Fruit fly (Drosophila melanogaster) whole organism, embryonic: Measurements from ENCODE around the gene CG42726.
A peak's percentile ranks its signal among the peaks of the same experiment; 100 is the strongest.

Experiments
- CG10565 ChIP-seq: fragments of 200-800 bp; sonication (Bioruptor generic); optimal IDR thresholded peaks from 3 replicates; lab custom pipeline; 2016; ENCODE audit warnings: missing biosample characterization, mild to moderate bottlenecking, missing genetic modification characterization
- CG11456 ChIP-seq: fragments of 200-800 bp; sonication (Bioruptor generic); IDR thresholded peaks from 3 replicates; pipeline ENCODE4 v1.3.6; 2022; ENCODE audit warnings: missing biosample characterization, missing genetic modification characterization
- CG12104 ChIP-seq: fragments of 200-800 bp; sonication (Bioruptor generic); optimal IDR thresholded peaks from 3 replicates; lab custom pipeline; 2016; ENCODE audit warnings: missing biosample characterization, missing genetic modification characterization
- CG13287 ChIP-seq: fragments of 200-800 bp; sonication (Bioruptor generic); IDR thresholded peaks from 2 replicates; pipeline ENCODE4 v1.3.6; 2022; ENCODE audit warnings: missing biosample characterization, missing genetic modification characterization; ENCODE audit not compliant: partially characterized antibody
- CG14965 ChIP-seq: fragments of 200-800 bp; sonication (Bioruptor generic); optimal IDR thresholded peaks from 2 replicates; lab custom pipeline; 2016; ENCODE audit warnings: missing biosample characterization, missing genetic modification characterization, borderline replicate concordance
- CG1529 ChIP-seq: fragments of 200-800 bp; sonication (Bioruptor generic); optimal IDR thresholded peaks from 3 replicates; lab custom pipeline; 2018; ENCODE audit warnings: missing biosample characterization, missing genetic modification characterization
- CG16779 ChIP-seq: fragments of 200-800 bp; sonication (Bioruptor generic); IDR thresholded peaks from 2 replicates; pipeline ENCODE4 v1.3.6; 2022; ENCODE audit warnings: missing biosample characterization, missing genetic modification characterization
- CG34422 ChIP-seq: fragments of 200-800 bp; sonication (Bioruptor generic); IDR thresholded peaks from 3 replicates; pipeline ENCODE4 v1.3.6; 2022; ENCODE audit warnings: missing biosample characterization, missing genetic modification characterization
- CG6175 ChIP-seq: fragments of 200-800 bp; sonication (Bioruptor generic); IDR thresholded peaks from 3 replicates; pipeline ENCODE4 v1.3.6; 2022; ENCODE audit warnings: missing biosample characterization, missing genetic modification characterization
- CG6854 ChIP-seq: fragments of 200-800 bp; sonication (Bioruptor generic); optimal IDR thresholded peaks from 3 replicates; lab custom pipeline; 2017; ENCODE audit warnings: missing biosample characterization, mild to moderate bottlenecking, missing genetic modification characterization
- CG7372 ChIP-seq: fragments of 200-800 bp; sonication (Bioruptor generic); IDR thresholded peaks from 2 replicates; pipeline ENCODE4 v1.3.6; 2022; ENCODE audit warnings: missing biosample characterization, missing genetic modification characterization
- CG9932 ChIP-seq: fragments of 200-800 bp; sonication (Bioruptor generic); IDR thresholded peaks from 2 replicates; pipeline ENCODE4 v1.3.6; 2022; ENCODE audit warnings: missing biosample characterization, missing genetic modification characterization
- Dp ChIP-seq: fragments of 200-800 bp; sonication (Bioruptor generic); optimal IDR thresholded peaks from 2 replicates; lab custom pipeline; 2018; ENCODE audit warnings: missing biosample characterization, mild to moderate bottlenecking, missing genetic modification characterization, moderate library complexity
- Dref ChIP-seq: fragments of 200-800 bp; sonication (Bioruptor generic); IDR thresholded peaks from 2 replicates; pipeline ENCODE4 v1.3.6; 2022; ENCODE audit warnings: missing biosample characterization, missing genetic modification characterization
- E2f2 ChIP-seq: fragments of 200-800 bp; sonication (Bioruptor generic); IDR thresholded peaks from 2 replicates; pipeline ENCODE4 v1.3.6; 2022; ENCODE audit warnings: missing biosample characterization, missing genetic modification characterization
- Max ChIP-seq: fragments of 200-800 bp; sonication (Bioruptor generic); optimal IDR thresholded peaks from 2 replicates; lab custom pipeline; 2016; ENCODE audit warnings: missing biosample characterization, mild to moderate bottlenecking, missing genetic modification characterization
- Med ChIP-seq: fragments of 200-800 bp; sonication (Bioruptor generic); peaks from one replicate; lab custom pipeline; 2016; ENCODE audit warnings: missing biosample characterization, missing genetic modification characterization, mild to moderate bottlenecking, inconsistent platforms, moderate library complexity
- Nf-YB ChIP-seq: fragments of 200-800 bp; sonication (Bioruptor generic); optimal IDR thresholded peaks from 3 replicates; lab custom pipeline; 2019; ENCODE audit warnings: missing biosample characterization, mild to moderate bottlenecking, missing genetic modification characterization, moderate library complexity
- NfI ChIP-seq: fragments of 200-800 bp; sonication (Bioruptor generic); optimal IDR thresholded peaks from 3 replicates; lab custom pipeline; 2018; ENCODE audit warnings: missing biosample characterization, mild to moderate bottlenecking, missing genetic modification characterization, moderate library complexity
- Sin3A ChIP-seq: fragments of >200 bp; optimal IDR thresholded peaks from 2 replicates; lab custom pipeline; 2018
- Trl ChIP-seq, 3 experiments: fragments of >200 bp in 2 of 3; fragments of 200-800 bp in 1 of 3; sonication (Bioruptor generic) in 1 of 3; optimal IDR thresholded peaks; 2 replicates in 1 of 3; 3 replicates in 2 of 3; lab custom pipeline; 2016 to 2017; ENCODE audit warnings: missing biosample characterization in 1 of 3, missing genetic modification characterization in 1 of 3
- Xbp1 ChIP-seq: fragments of 200-800 bp; sonication (Bioruptor generic); optimal IDR thresholded peaks from 3 replicates; lab custom pipeline; 2016; ENCODE audit warnings: missing biosample characterization, mild to moderate bottlenecking, missing genetic modification characterization
- Xrp1 ChIP-seq: fragments of 200-800 bp; sonication (Bioruptor generic); IDR thresholded peaks from 2 replicates; pipeline ENCODE4 v1.3.6; 2022; ENCODE audit warnings: missing biosample characterization, missing genetic modification characterization
- YL-1 ChIP-seq: fragments of 200-800 bp; sonication (Bioruptor generic); optimal IDR thresholded peaks from 3 replicates; lab custom pipeline; 2017; ENCODE audit warnings: missing biosample characterization, mild to moderate bottlenecking, missing genetic modification characterization
- ab ChIP-seq: fragments of 200-800 bp; sonication (Bioruptor generic); optimal IDR thresholded peaks from 2 replicates; lab custom pipeline; 2016; ENCODE audit warnings: missing biosample characterization, missing genetic modification characterization
- cg ChIP-seq: fragments of 200-800 bp; sonication (Bioruptor generic); optimal IDR thresholded peaks from 3 replicates; lab custom pipeline; 2019; ENCODE audit warnings: missing biosample characterization, mild to moderate bottlenecking, missing genetic modification characterization, moderate library complexity
- crol ChIP-seq: fragments of 200-800 bp; sonication (Bioruptor generic); IDR thresholded peaks from 2 replicates; pipeline ENCODE4 v1.3.6; 2022; ENCODE audit warnings: missing biosample characterization, missing genetic modification characterization
- da ChIP-seq: fragments of 200-800 bp; sonication (Bioruptor generic); optimal IDR thresholded peaks from 2 replicates; lab custom pipeline; 2016; ENCODE audit warnings: missing biosample characterization, missing genetic modification characterization
- dimm ChIP-seq: fragments of 200-800 bp; sonication (Bioruptor generic); IDR thresholded peaks from 2 replicates; pipeline ENCODE4 v1.3.6; 2022; ENCODE audit warnings: missing biosample characterization, missing genetic modification characterization
- dm ChIP-seq: fragments of 200-800 bp; sonication (Bioruptor generic); optimal IDR thresholded peaks from 3 replicates; lab custom pipeline; 2016; ENCODE audit warnings: missing biosample characterization, missing genetic modification characterization
- ewg ChIP-seq: fragments of 200-800 bp; sonication (Bioruptor generic); optimal IDR thresholded peaks from 3 replicates; lab custom pipeline; 2017; ENCODE audit warnings: mild to moderate bottlenecking, missing biosample characterization, missing genetic modification reagents, missing genetic modification characterization
- fd64A ChIP-seq: fragments of 200-800 bp; sonication (Bioruptor generic); optimal IDR thresholded peaks from 3 replicates; lab custom pipeline; 2018; ENCODE audit warnings: missing biosample characterization, mild to moderate bottlenecking, missing genetic modification characterization
- fd96Cb ChIP-seq: fragments of 200-800 bp; sonication (Bioruptor generic); optimal IDR thresholded peaks from 2 replicates; lab custom pipeline; 2018; ENCODE audit warnings: missing biosample characterization, mild to moderate bottlenecking, missing genetic modification characterization, moderate library complexity
- kah ChIP-seq: fragments of 200-800 bp; sonication (Bioruptor generic); optimal IDR thresholded peaks from 2 replicates; lab custom pipeline; 2018; ENCODE audit warnings: missing biosample characterization, mild to moderate bottlenecking, missing genetic modification characterization
- lbe ChIP-seq: fragments of 200-800 bp; sonication (Bioruptor generic); optimal IDR thresholded peaks from 2 replicates; lab custom pipeline; 2016; ENCODE audit warnings: missing biosample characterization, mild to moderate bottlenecking, missing genetic modification characterization
- onecut ChIP-seq: fragments of 200-800 bp; sonication (Bioruptor generic); IDR thresholded peaks from 2 replicates; pipeline ENCODE4 v1.3.6; 2022; ENCODE audit warnings: missing biosample characterization, missing genetic modification characterization
- pan ChIP-seq, 4 experiments: fragments of >200 bp in 3 of 4; fragments of 200-800 bp in 1 of 4; sonication (Bioruptor generic) in 1 of 4; optimal IDR thresholded peaks in 3 of 4; IDR thresholded peaks in 1 of 4; 2 replicates each; pipeline versions ENCODE4 v1.3.6 to Lab custom; 2017 to 2022; ENCODE audit warnings: missing biosample characterization in 2 of 4, missing genetic modification characterization in 2 of 4, mixed read lengths in 1 of 4
- psq ChIP-seq: fragments of 200-800 bp; sonication (Bioruptor generic); optimal IDR thresholded peaks from 2 replicates; lab custom pipeline; 2017; ENCODE audit warnings: missing biosample characterization, missing genetic modification characterization
- sens ChIP-seq: fragments of 200-800 bp; sonication (Bioruptor generic); peaks from one replicate; lab custom pipeline; 2016; ENCODE audit warnings: missing biosample characterization, missing genetic modification characterization
- seq ChIP-seq: fragments of 200-800 bp; sonication (Bioruptor generic); IDR thresholded peaks from 2 replicates; pipeline ENCODE4 v1.3.6; 2022; ENCODE audit warnings: missing biosample characterization, missing genetic modification characterization
- ttk ChIP-seq: fragments of 200-800 bp; sonication (Bioruptor generic); IDR thresholded peaks from 2 replicates; pipeline ENCODE4 v2.1.2; 2022; ENCODE audit warnings: missing biosample characterization, missing genetic modification characterization
- wor ChIP-seq: fragments of 200-800 bp; sonication (Bioruptor generic); IDR thresholded peaks from 2 replicates; pipeline ENCODE4 v1.3.6; 2022; ENCODE audit warnings: missing biosample characterization, missing genetic modification characterization
- z ChIP-seq: fragments of 200-800 bp; sonication (Bioruptor generic); IDR thresholded peaks from 3 replicates; pipeline ENCODE4 v1.3.6; 2022; ENCODE audit warnings: missing biosample characterization, missing genetic modification characterization
- zen2 ChIP-seq: fragments of 200-800 bp; sonication (Bioruptor generic); IDR thresholded peaks from 3 replicates; pipeline ENCODE4 v1.3.6; 2022; ENCODE audit warnings: missing biosample characterization, missing genetic modification characterization; ENCODE audit not compliant: partially characterized antibody
- zfh1 ChIP-seq: fragments of 200-800 bp; sonication (Bioruptor generic); IDR thresholded peaks from 3 replicates; pipeline ENCODE4 v1.3.6; 2022; ENCODE audit warnings: missing biosample characterization, missing genetic modification characterization

CG42726 gene

DNA sequence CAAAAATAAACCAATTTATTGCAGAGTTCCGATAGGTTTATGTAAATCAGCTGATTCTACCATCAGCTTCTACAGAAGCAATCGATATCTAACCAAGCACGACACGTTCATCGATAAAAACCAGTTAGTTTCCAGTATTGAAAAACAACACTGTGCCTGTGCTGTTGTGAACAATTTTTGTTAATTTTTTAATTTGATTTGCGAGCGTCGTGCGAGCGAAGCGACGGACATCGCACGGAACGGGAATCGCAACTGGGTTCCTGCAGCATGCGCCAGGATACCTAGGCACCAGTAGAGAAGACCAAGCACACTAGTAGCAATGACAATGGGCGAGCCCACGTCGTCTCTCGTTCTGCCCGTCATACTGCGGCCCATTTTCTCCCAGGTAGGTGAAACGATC is 24.0 kb downstream of the CG42726 start, which contains the start of the genes Ccm3 and CG6136 (continued):
- TF ChIP-seq fd64A (no peak), da (GFP tag; lab: Kevin White, UChicago) (no peak), CG14965 (GFP tag; lab: Kevin White, UChicago) (no peak), zfh1 (GFP tag; lab: Robert Waterston, UW) (peak; percentile 70; the same call in 2 of the 3 replicates), CG6175 (no peak), Sin3A (peak; percentile 44), CG12104 (GFP tag; lab: Kevin White, UChicago) (peak; percentile 6), E2f2 (GFP tag; lab: Robert Waterston, UW) (peak; percentile 66), dm (GFP tag; lab: Kevin White, UChicago) (peak; percentile 2), kah (GFP tag; lab: Kevin White, UChicago) (no peak), CG11456 (GFP tag; lab: Robert Waterston, UW) (peak; percentile 74; the same call in 1 of the 3 replicates), pan (optimal IDR thresholded peaks at IDR 0.05; lab: Kevin White, UChicago) (no peak), pan (GFP tag; optimal IDR thresholded peaks at IDR 0.05 in 1 of 2, IDR thresholded peaks at IDR 0.05 in 1 of 2) (no peak), Xbp1 (GFP tag; lab: Kevin White, UChicago) (peak; percentile 43), CG6854 (GFP tag; lab: Kevin White, UChicago) (no peak), CG13287 (GFP tag; lab: Robert Waterston, UW) (peak; percentile 95), Dref (peak; percentile 97), NfI (GFP tag; lab: Kevin White, UChicago) (peak; percentile 67), Dp (GFP tag; lab: Kevin White, UChicago) (peak; percentile 52), CG1529 (GFP tag; lab: Kevin White, UChicago) (no peak), wor (no peak), dimm (GFP tag; lab: Robert Waterston, UW) (no peak), Max (GFP tag; lab: Kevin White, UChicago) (peak; percentile 59), fd96Cb (tag; lab: Kevin White, UChicago) (no peak), CG9932 (GFP tag; lab: Robert Waterston, UW) (peak; percentile 81)

DNA sequence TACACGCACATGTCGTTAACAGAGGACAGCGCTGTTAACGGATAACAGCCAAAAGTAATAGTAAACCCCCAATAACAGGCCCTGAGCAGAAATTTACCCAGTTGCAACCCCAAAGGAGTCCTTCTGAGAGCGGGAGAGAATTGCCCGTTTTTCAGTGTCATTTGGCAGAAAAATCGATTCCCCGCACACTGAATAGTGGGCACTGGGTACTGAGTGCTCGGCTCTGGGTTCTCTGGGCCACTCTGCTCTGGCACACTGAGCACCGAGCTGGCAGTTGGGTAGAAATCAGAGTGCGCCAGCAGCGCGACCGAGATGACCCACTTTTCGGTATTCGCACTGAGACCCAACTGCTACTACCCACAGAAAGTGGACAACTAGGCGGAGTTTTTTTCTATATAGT is 26.5 kb downstream of the CG42726 start, which contains the start of gene Rbp:
TSS of gene Rbp (plus strand) at position 239 of the 400 bp plus-strand sequence.
- TF ChIP-seq lbe (GFP tag; lab: Kevin White, UChicago) = no peak
- no peak for TF ChIP-seq psq (GFP tag; lab: Kevin White, UChicago)
- no peak for TF ChIP-seq Xrp1 (GFP tag; lab: Robert Waterston, UW)
- no peak for TF ChIP-seq ttk (GFP tag; lab: Robert Waterston, UW)
- peak; percentile 98 for TF ChIP-seq onecut (GFP tag; lab: Robert Waterston, UW)
- TF ChIP-seq z (GFP tag; lab: Robert Waterston, UW) = 0 out of 3 replicates have a peak, but pooled peaks have one; percentile 39
- TF ChIP-seq crol (GFP tag; lab: Robert Waterston, UW) = no peak
- TF ChIP-seq Nf-YB (GFP tag; lab: Kevin White, UChicago) = no peak
- TF ChIP-seq cg (GFP tag; lab: Kevin White, UChicago) = peak; percentile 28
- peak; percentile 62; the same call in 1 of the 2 replicates for TF ChIP-seq CG16779
- peak; percentile 58 for TF ChIP-seq Med
- TF ChIP-seq sens = peak; percentile 66
- 0 out of 3 replicates have a peak, but pooled peaks have one; percentile 17 for TF ChIP-seq CG34422 (GFP tag; lab: Robert Waterston, UW)
- peak; percentile 22 for TF ChIP-seq YL-1 (GFP tag; lab: Kevin White, UChicago)
- no peak for TF ChIP-seq CG10565 (GFP tag; lab: Kevin White, UChicago)
- TF ChIP-seq zen2 (GFP tag; lab: Robert Waterston, UW) = 0 out of 3 replicates have a peak, but pooled peaks have one; percentile 41
- peak; percentile 59 for TF ChIP-seq seq (GFP tag; lab: Robert Waterston, UW)
- TF ChIP-seq CG7372 (GFP tag; lab: Robert Waterston, UW) = no peak
- TF ChIP-seq ewg = peak; percentile 36
- TF ChIP-seq ab (GFP tag; lab: Kevin White, UChicago) = no peak
- TF ChIP-seq Trl (optimal IDR thresholded peaks at IDR 0.05; lab: Kevin White, UChicago) = peak; percentile 52 to 72
- no peak for TF ChIP-seq Trl (GFP tag; optimal IDR thresholded peaks at IDR 0.05; lab: Kevin White, UChicago)
- TF ChIP-seq, all 482 proteins: peak for 12
